Fruit fly (Drosophila melanogaster): ENCODE data around the gene Mkrn1.

The Mkrn1 gene

DNA sequence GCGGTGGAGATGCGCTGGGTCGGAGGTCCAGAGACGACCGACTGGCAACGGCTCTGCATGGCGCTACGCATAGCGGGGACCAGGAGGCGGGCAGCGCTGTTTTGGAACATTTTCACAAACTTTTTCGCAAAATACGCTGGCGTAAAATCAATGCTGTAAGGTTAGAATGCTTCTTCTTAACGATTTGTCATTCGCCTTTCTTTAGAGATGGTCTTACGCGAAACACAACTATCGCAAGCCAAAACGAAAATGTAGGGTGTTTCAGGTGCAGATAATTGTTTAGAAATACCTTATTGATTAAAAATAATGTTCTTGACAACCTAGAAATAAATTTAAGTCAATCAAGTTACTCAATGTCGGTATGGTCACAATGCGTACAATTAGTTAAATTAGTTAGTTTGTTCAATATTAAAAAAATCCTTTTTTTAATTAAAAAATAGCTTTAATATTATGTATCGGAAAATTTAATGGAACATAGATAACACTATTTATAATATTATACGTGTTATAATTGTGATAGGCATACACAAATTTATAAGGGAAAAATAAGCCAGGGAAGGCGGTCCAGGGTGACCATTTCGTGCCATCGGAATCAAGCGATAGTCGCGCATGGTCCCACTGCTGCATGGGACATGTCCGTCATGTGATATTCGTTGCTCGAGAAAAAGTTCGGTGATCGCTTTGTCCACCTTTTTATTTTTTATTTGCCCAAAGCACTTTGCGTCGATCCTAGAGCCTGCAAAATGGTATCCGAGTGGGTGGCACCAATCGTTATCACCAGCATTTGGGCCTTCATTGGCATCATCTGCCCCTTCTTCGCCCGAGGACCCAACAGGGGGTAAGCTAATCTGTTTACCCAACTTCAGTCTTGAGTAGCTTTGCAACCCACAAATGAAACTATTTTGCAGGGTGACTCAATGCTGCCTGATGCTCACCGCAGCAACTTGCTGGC lies 6.0 kb upstream of the Mkrn1 start, which contains the start of the genes COX8 and VhaM9.7-b (continued):
- TF ChIP-seq CG16779 (GFP tag; IDR thresholded peaks at IDR 0.05) (peak; percentile 48; the same call in 1 of the 2 replicates), MTF-1 (GFP tag; optimal IDR thresholded peaks at IDR 0.05; ENCODE audit: borderline replicate concordance) (no peak), CG10147 (GFP tag; optimal IDR thresholded peaks at IDR 0.05) (no peak), Stat92E (GFP tag; optimal IDR thresholded peaks at IDR 0.05) (no peak), Ets97D (GFP tag; optimal IDR thresholded peaks at IDR 0.05) (peak; percentile 56), CG1603 (tag; optimal IDR thresholded peaks at IDR 0.05) (peak; percentile 59), Dek (tag; optimal IDR thresholded peaks at IDR 0.05) (no peak), Antp (GFP tag; optimal IDR thresholded peaks at IDR 0.05) (peak; percentile 46), ci (GFP tag; IDR thresholded peaks at IDR 0.05) (peak; percentile 63), lilli (GFP tag; optimal IDR thresholded peaks at IDR 0.05) (peak; percentile 80), repo (GFP tag; optimal IDR thresholded peaks at IDR 0.05) (peak; percentile 1), peb (GFP tag; IDR thresholded peaks at IDR 0.05) (no peak), CG2129 (GFP tag; IDR thresholded peaks at IDR 0.05; ENCODE audit: partially characterized antibody) (no peak; the same call in 1 of the 2 replicates), Poxn (GFP tag; IDR thresholded peaks at IDR 0.05) (no peak; the same call in 1 of the 2 replicates), Atf6 (GFP tag; IDR thresholded peaks at IDR 0.05) (peak; percentile 48; the same call in 1 of the 2 replicates), CG6254 (GFP tag; optimal IDR thresholded peaks at IDR 0.05) (peak; percentile 99), HLH3B (GFP tag; IDR thresholded peaks at IDR 0.05) (peak; percentile 70), wdn (GFP tag; IDR thresholded peaks at IDR 0.05) (0 out of 2 replicates have a peak, but pooled peaks have one; percentile 47), fd96Cb (tag; optimal IDR thresholded peaks at IDR 0.05) (peak; percentile 43), BtbVII (GFP tag; optimal IDR thresholded peaks at IDR 0.05) (no peak), toy (GFP tag; IDR thresholded peaks at IDR 0.05) (no peak), Opbp (GFP tag; IDR thresholded peaks at IDR 0.05; ENCODE audit: partially characterized antibody) (peak; percentile 60), CG12104 (GFP tag; optimal IDR thresholded peaks at IDR 0.05) (peak; percentile 41), CG7357 (GFP tag; IDR thresholded peaks at IDR 0.05) (no peak), CG7786 (GFP tag; optimal IDR thresholded peaks at IDR 0.05) (peak; percentile 30), nom (GFP tag; optimal IDR thresholded peaks at IDR 0.05) (no peak), CG13123 (GFP tag; optimal IDR thresholded peaks at IDR 0.05) (peak; percentile 45), CG30431 (GFP tag; optimal IDR thresholded peaks at IDR 0.05) (no peak), CG9609 (GFP tag; optimal IDR thresholded peaks at IDR 0.05) (peak; percentile 25), nerfin-2 (GFP tag; IDR thresholded peaks at IDR 0.05; ENCODE audit: partially characterized antibody) (peak; percentile 46; the same call in 1 of the 2 replicates), CHES-1-like (GFP tag; optimal IDR thresholded peaks at IDR 0.05) (peak; percentile 48), CG17385 (GFP tag; optimal IDR thresholded peaks at IDR 0.05) (peak; percentile 97), PHDP (tag; optimal IDR thresholded peaks at IDR 0.05) (peak; percentile 58), CG17612 (GFP tag; IDR thresholded peaks at IDR 0.05) (no peak), Mad (GFP tag; optimal IDR thresholded peaks at IDR 0.05) (no peak), slp2 (GFP tag; optimal IDR thresholded peaks at IDR 0.05) (peak; percentile 2), CG4820 (GFP tag; optimal IDR thresholded peaks at IDR 0.05) (peak; percentile 68), CG4424 (GFP tag; optimal IDR thresholded peaks at IDR 0.05) (peak; percentile 69), tin (GFP tag; optimal IDR thresholded peaks at IDR 0.05) (peak; percentile 64), Sin3A (optimal IDR thresholded peaks at IDR 0.05) (peak; percentile 73), ttk (GFP tag; IDR thresholded peaks at IDR 0.05) (no peak), kni (GFP tag; optimal IDR thresholded peaks at IDR 0.05) (no peak), ab (GFP tag; optimal IDR thresholded peaks at IDR 0.05) (peak; percentile 32), Rfx (GFP tag; IDR thresholded peaks at IDR 0.05) (peak; percentile 74), lab (GFP tag; optimal IDR thresholded peaks at IDR 0.05) (no peak), lmd (GFP tag; IDR thresholded peaks at IDR 0.05) (peak; percentile 62; the same call in 1 of the 2 replicates), CG11398 (GFP tag; optimal IDR thresholded peaks at IDR 0.05) (no peak), CG13894 (tag; optimal IDR thresholded peaks at IDR 0.05) (no peak)

All from whole organism, embryonic.